Worm (Caenorhabditis elegans) whole organism, L3 larva: ENCODE results near the gene sup-9.

Source experiments
- nhr-25 ChIP-seq: sonication (generic microtip); optimal IDR thresholded peaks from 2 replicates; lab custom pipeline; 2017; ENCODE audit warnings: missing biosample characterization, missing genetic modification characterization
- unc-62 ChIP-seq: fragments of 150-350 bp; sonication (generic microtip); optimal IDR thresholded peaks from 4 replicates; lab custom pipeline; 2014; ENCODE audit warnings: missing biosample characterization, missing genetic modification reagents, missing genetic modification characterization

- no peak for TF ChIP-seq unc-62 (GFP tag; lab: Kevin White, UChicago)
- TF ChIP-seq nhr-25 = no peak
Measured at ce11 chrII:2702757-2703156, 15.9 kb upstream of the sup-9 start, which contains the start of gene sri-60.
